Fruit fly (Drosophila melanogaster): ENCODE results near the gene polybromo.

polybromo gene

DNA sequence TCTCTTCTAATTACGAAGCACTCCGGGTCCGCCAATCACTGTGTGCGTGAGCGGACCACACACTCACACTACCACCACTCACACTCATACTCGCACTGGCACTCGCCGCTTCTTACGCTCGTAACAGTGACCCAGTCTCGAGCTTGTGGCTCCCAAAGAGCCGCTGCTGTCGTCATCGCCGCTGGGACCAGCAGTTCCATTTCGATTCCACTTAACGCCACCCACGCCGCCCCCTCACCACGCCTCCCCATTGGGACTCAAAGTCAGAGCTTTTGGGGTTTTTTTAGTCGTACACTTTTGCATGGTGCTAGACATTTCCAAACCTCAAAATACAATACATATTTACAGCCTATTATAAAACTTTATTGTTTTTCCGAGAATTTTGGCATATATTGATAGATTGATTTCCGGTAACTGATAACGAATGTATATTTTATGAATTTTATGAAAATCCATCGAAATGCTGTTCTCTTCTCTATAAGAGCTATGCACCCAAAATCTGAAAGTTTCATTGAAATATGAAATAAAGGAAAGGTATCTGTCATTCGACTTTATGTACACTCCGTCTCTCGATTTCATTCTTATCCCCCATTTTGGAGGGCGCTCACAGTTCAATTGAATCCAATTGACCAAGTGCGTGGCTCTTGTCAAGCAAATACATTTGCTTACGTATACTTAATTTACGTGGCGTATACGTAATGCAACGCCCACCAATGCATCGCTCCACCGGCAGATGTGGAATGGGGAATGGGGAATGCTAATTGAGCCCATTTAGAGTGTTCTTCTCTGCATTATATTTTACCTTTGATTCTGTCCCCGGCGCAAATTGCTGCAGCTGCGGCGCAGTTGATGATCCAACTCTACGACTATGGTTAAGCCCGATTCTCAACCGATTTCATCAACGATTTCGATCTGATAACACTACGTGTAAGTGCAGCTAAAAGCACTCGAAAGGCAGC lies 33.5 kb downstream of the polybromo start, which contains the start of gene CG42331 (continued):
- TF ChIP-seq kni (GFP tag; optimal IDR thresholded peaks at IDR 0.05) (peak; percentile 66), CG4328 (GFP tag; optimal IDR thresholded peaks at IDR 0.05) (peak; percentile 9), CG13296 (GFP tag; optimal IDR thresholded peaks at IDR 0.05) (peak; percentile 47), btn (GFP tag; optimal IDR thresholded peaks at IDR 0.05) (no peak), Gug (GFP tag; IDR thresholded peaks at IDR 0.05) (no peak; the same call in 3 of the 4 replicates), gce (GFP tag; IDR thresholded peaks at IDR 0.05) (no peak), PHDP (tag; optimal IDR thresholded peaks at IDR 0.05) (peak; percentile 75), toy (GFP tag; IDR thresholded peaks at IDR 0.05) (no peak), dm (GFP tag; optimal IDR thresholded peaks at IDR 0.05) (no peak), grau (tag; optimal IDR thresholded peaks at IDR 0.05) (peak; percentile 72), repo (GFP tag; optimal IDR thresholded peaks at IDR 0.05) (no peak), MESR4 (GFP tag; optimal IDR thresholded peaks at IDR 0.05) (no peak), CG30431 (GFP tag; optimal IDR thresholded peaks at IDR 0.05) (peak; percentile 26), Camta (GFP tag; optimal IDR thresholded peaks at IDR 0.05) (peak; percentile 39), emc (GFP tag; optimal IDR thresholded peaks at IDR 0.05) (peak; percentile 5), CG1647 (GFP tag; optimal IDR thresholded peaks at IDR 0.05) (no peak), Opbp (GFP tag; IDR thresholded peaks at IDR 0.05; ENCODE audit: partially characterized antibody) (no peak), Trl (optimal IDR thresholded peaks at IDR 0.05) (peak; percentile 35 to 60), Trl (GFP tag; optimal IDR thresholded peaks at IDR 0.05) (peak; percentile 27), sna (GFP tag; IDR thresholded peaks at IDR 0.05; ENCODE audit: partially characterized antibody) (no peak), ase (GFP tag; IDR thresholded peaks at IDR 0.05) (peak; percentile 63; the same call in 2 of the 3 replicates), D (optimal IDR thresholded peaks at IDR 0.05) (no peak), D (GFP tag; optimal IDR thresholded peaks at IDR 0.05) (peak; percentile 35), sim (GFP tag; IDR thresholded peaks at IDR 0.05) (no peak), Dll (GFP tag; IDR thresholded peaks at IDR 0.05; ENCODE audit: partially characterized antibody) (no peak), CG3281 (GFP tag; optimal IDR thresholded peaks at IDR 0.05) (peak; percentile 71), dpn (GFP tag; optimal IDR thresholded peaks at IDR 0.05) (peak in 1 of 2 experiments; percentile 57), mirr (GFP tag; optimal IDR thresholded peaks at IDR 0.05) (peak; percentile 24), CG2678 (tag; optimal IDR thresholded peaks at IDR 0.05) (peak; percentile 83), Sin3A (optimal IDR thresholded peaks at IDR 0.05) (no peak), unc-4 (GFP tag; IDR thresholded peaks at IDR 0.05; ENCODE audit: partially characterized antibody) (no peak), Doc2 (GFP tag; IDR thresholded peaks at IDR 0.05) (no peak), CG3995 (GFP tag; optimal IDR thresholded peaks at IDR 0.05) (no peak), CG11695 (GFP tag; IDR thresholded peaks at IDR 0.05) (peak; percentile 62; the same call in 2 of the 3 replicates), HHEX (GFP tag; optimal IDR thresholded peaks at IDR 0.05) (peak; percentile 66), lilli (GFP tag; optimal IDR thresholded peaks at IDR 0.05) (peak; percentile 64), en (GFP tag; optimal IDR thresholded peaks at IDR 0.05) (peak; percentile 57), z (GFP tag; IDR thresholded peaks at IDR 0.05) (peak; percentile 71; the same call in 2 of the 3 replicates), luna (GFP tag; optimal IDR thresholded peaks at IDR 0.05) (no peak), CG3847 (GFP tag; IDR thresholded peaks at IDR 0.05) (peak; percentile 27; the same call in 1 of the 2 replicates), CG31224 (GFP tag; IDR thresholded peaks at IDR 0.05) (no peak), Eip74EF (GFP tag; optimal IDR thresholded peaks at IDR 0.05) (peak in 1 of 2 experiments; percentile 77), CG6854 (GFP tag; optimal IDR thresholded peaks at IDR 0.05) (no peak), CG18011 (GFP tag; optimal IDR thresholded peaks at IDR 0.05) (no peak), nom (GFP tag; optimal IDR thresholded peaks at IDR 0.05) (no peak), CG43689 (GFP tag; IDR thresholded peaks at IDR 0.05) (no peak), CG9437 (GFP tag; optimal IDR thresholded peaks at IDR 0.05) (peak; percentile 66), Doc3 (GFP tag; IDR thresholded peaks at IDR 0.05; ENCODE audit: partially characterized antibody) (no peak), pho (GFP tag; optimal IDR thresholded peaks at IDR 0.05) (peak; percentile 50)
